Worm (Caenorhabditis elegans): ENCODE results near the gene F21C10.3.
A peak's percentile ranks its signal among the peaks of the same experiment; 100 is the strongest.

Gene F21C10.3

DNA sequence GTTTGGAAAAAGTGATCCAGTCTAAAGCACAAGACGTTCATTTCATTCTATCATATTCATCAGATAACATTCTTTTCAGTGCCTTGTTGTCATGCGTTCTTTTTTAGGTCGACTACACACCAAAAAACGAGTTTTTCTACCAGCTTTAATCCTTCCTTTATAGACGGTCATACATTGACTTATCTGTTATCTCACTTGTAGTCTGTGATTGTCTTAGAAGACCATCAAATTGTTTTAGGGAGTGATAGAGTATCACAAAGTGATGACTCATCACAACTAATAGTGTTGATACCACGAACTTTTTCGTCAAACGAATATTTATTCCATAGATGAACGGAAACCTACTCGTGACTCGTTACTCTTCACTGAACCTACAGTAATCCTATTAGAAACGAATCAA lies 42.0 kb upstream of the F21C10.3 start:
- TF ChIP-seq atf-7 (tag; optimal IDR thresholded peaks at IDR 0.05) (no peak), attf-5 (GFP tag; optimal IDR thresholded peaks at IDR 0.05) (no peak), snpc-1.3 (tag; optimal IDR thresholded peaks at IDR 0.05; ENCODE audit: insufficient read depth) (no peak), Y56A3A.18 (GFP tag; IDR thresholded peaks at IDR 0.05) (no peak), lin-26 (GFP tag; IDR thresholded peaks at IDR 0.05) (no peak), D2030.7 (GFP tag; IDR thresholded peaks at IDR 0.05) (no peak), attf-3 (GFP tag; conservative IDR thresholded peaks at IDR 0.05) (no peak), ztf-18 (tag; optimal IDR thresholded peaks at IDR 0.05) (no peak), F22D6.2 (tag; optimal IDR thresholded peaks at IDR 0.05) (no peak), cebp-2 (GFP tag; IDR thresholded peaks at IDR 0.05) (no peak), rpc-1 (optimal IDR thresholded peaks at IDR 0.05) (no peak), rpc-1 (tag; optimal IDR thresholded peaks at IDR 0.05) (no peak), bed-1 (GFP tag; IDR thresholded peaks at IDR 0.05) (no peak)

DNA sequence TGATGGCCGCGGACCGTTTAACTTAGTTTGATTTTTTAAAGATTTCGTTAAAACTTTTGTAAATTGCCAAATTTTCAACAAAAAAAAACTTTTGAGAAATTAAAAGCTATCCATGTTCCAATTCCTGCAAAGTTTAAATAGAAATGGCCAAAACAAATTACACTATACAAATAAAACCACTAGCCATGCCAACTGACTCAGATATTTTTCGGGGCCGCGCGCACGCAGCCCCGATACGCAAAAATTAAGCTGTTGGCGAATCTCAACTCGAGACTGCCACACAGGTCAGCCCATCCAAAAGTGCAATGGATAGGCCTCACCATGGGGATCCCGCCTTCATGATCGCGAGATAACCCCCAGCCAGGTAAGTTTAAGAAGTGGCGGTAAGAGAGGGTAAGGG lies 41.2 kb upstream of the F21C10.3 start:
- TF ChIP-seq nfyb-1 (GFP tag; IDR thresholded peaks at IDR 0.05) (peak; percentile 54; the same call in 1 of the 2 replicates), ekl-4 (GFP tag; IDR thresholded peaks at IDR 0.05) (peak; percentile 76), egl-44 (GFP tag; IDR thresholded peaks at IDR 0.05) (peak; percentile 70; the same call in 1 of the 2 replicates), mcd-1 (GFP tag; IDR thresholded peaks at IDR 0.05) (peak; percentile 22; the same call in 1 of the 2 replicates), Y56A3A.18 (GFP tag; IDR thresholded peaks at IDR 0.05) (0 out of 2 replicates have a peak, but pooled peaks have one; percentile 29), madf-6 (GFP tag; IDR thresholded peaks at IDR 0.05) (peak; percentile 52; the same call in 1 of the 2 replicates), ceh-40 (GFP tag; IDR thresholded peaks at IDR 0.05) (peak; percentile 24; the same call in 1 of the 2 replicates), attf-6 (GFP tag; IDR thresholded peaks at IDR 0.05) (peak; percentile 89), madf-3 (GFP tag; IDR thresholded peaks at IDR 0.05) (0 out of 2 replicates have a peak, but pooled peaks have one; percentile 21), hmg-1.2 (GFP tag; IDR thresholded peaks at IDR 0.05) (peak; percentile 21; the same call in 1 of the 2 replicates), ceh-100 (GFP tag; IDR thresholded peaks at IDR 0.05) (0 out of 2 replicates have a peak, but pooled peaks have one; percentile 21), pbrm-1 (GFP tag; IDR thresholded peaks at IDR 0.05) (0 out of 2 replicates have a peak, but pooled peaks have one; percentile 15), dox-1 (GFP tag; IDR thresholded peaks at IDR 0.05) (peak; percentile 89), snpc-1.1 (tag; optimal IDR thresholded peaks at IDR 0.05; ENCODE audit: insufficient read depth) (peak; percentile 5)

DNA sequence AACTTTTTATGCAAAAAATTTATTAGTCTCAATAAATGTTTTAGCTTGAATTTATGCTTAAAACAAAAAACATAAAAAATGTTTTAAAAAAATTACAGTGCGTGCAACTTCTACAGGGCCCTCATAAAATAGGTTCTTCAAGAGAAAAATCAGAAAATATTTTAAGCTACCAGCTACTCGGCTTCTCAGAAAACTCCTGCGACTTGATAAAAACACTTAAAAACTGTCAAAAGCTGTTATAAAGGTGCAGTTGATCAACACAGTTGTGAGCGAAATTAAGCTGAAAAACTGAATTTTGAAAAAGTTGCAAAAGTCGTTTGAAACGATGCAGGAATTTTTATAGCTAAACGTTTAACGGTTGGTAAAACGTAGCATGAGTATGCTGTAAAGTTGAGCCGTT lies 39.1 kb upstream of the F21C10.3 start:
- TF ChIP-seq ztf-6 (GFP tag; IDR thresholded peaks at IDR 0.05): no peak
- TF ChIP-seq snpc-1.1 (tag; optimal IDR thresholded peaks at IDR 0.05; ENCODE audit: insufficient read depth): no peak
- TF ChIP-seq snpc-3.4 (tag; optimal IDR thresholded peaks at IDR 0.05): no peak
- no peak for TF ChIP-seq gei-17 (GFP tag; optimal IDR thresholded peaks at IDR 0.05)
- 0 out of 2 replicates have a peak, but pooled peaks have one; percentile 19 for TF ChIP-seq egrh-3 (GFP tag; IDR thresholded peaks at IDR 0.05)
- TF ChIP-seq Y53F4B.3 (GFP tag; IDR thresholded peaks at IDR 0.05): no peak
- TF ChIP-seq Y95B8A.8 (GFP tag; IDR thresholded peaks at IDR 0.05): no peak
- no peak for TF ChIP-seq let-526 (GFP tag; IDR thresholded peaks at IDR 0.05)
- TF ChIP-seq ZK185.1 (tag; optimal IDR thresholded peaks at IDR 0.05; ENCODE audit: poor library complexity, severe bottlenecking): no peak
- 0 out of 2 replicates have a peak, but pooled peaks have one; percentile 53 for TF ChIP-seq aptf-3 (GFP tag; IDR thresholded peaks at IDR 0.05)
- TF ChIP-seq nhr-80 (tag; optimal IDR thresholded peaks at IDR 0.05): no peak
- no peak for TF ChIP-seq Y56A3A.18 (GFP tag; IDR thresholded peaks at IDR 0.05)
- no peak for TF ChIP-seq hlh-12 (tag; optimal IDR thresholded peaks at IDR 0.05)
- TF ChIP-seq nhr-120 (GFP tag; IDR thresholded peaks at IDR 0.05): no peak
- TF ChIP-seq B0261.1 (tag; optimal IDR thresholded peaks at IDR 0.05): no peak
- TF ChIP-seq egl-44 (GFP tag; IDR thresholded peaks at IDR 0.05): 0 out of 2 replicates have a peak, but pooled peaks have one; percentile 20
- no peak for TF ChIP-seq Y67H2A.10 (GFP tag; conservative IDR thresholded peaks at IDR 0.05)
- peak; percentile 18 for TF ChIP-seq zim-3 (tag; optimal IDR thresholded peaks at IDR 0.05)
- no peak for TF ChIP-seq mes-4 (tag; optimal IDR thresholded peaks at IDR 0.05)
- TF ChIP-seq ccch-3 (GFP tag; optimal IDR thresholded peaks at IDR 0.05): no peak
- TF ChIP-seq egl-18 (GFP tag; IDR thresholded peaks at IDR 0.05): no peak
- peak in 1 of 2 experiments; percentile 19 for TF ChIP-seq let-607 (tag; optimal IDR thresholded peaks at IDR 0.05)
- peak; percentile 48 for TF ChIP-seq ztf-26 (tag; optimal IDR thresholded peaks at IDR 0.05)
- TF ChIP-seq hmg-20 (GFP tag; IDR thresholded peaks at IDR 0.05): no peak

Measured in whole organism, young adult.